Fruit fly (Drosophila melanogaster): ENCODE data around the gene wts.

wts gene

DNA sequence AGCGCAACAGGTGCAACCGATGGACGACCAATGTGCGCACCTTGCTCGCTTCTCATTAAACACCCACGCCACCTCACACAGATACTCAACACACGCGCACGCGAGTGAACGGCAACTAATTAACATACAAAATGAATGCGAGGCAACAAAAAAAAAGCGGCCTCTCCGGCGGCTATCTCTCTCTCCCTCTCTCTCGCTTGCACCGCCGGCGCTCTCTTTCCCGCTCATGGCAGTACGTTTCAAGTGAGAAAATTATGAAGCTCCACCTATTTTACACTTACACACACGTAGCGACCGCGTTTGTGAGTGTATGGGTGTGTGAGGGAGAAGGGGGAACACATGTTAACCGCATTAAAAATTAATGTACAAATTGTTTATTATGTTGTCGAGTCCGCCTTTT, 42.3 kb downstream of the wts start (continued):
- peak; percentile 68; the same call in 1 of the 3 replicates for TF ChIP-seq otp (GFP tag; IDR thresholded peaks at IDR 0.05)
- no peak for TF ChIP-seq knrl (GFP tag; IDR thresholded peaks at IDR 0.05; ENCODE audit: partially characterized antibody)
- TF ChIP-seq CG10565 (GFP tag; optimal IDR thresholded peaks at IDR 0.05), result no peak
- no peak for TF ChIP-seq Sry-δ (GFP tag; optimal IDR thresholded peaks at IDR 0.05)
- TF ChIP-seq crp (GFP tag; optimal IDR thresholded peaks at IDR 0.05), result no peak
- no peak for TF ChIP-seq sd (tag; optimal IDR thresholded peaks at IDR 0.05)
- TF ChIP-seq gce (GFP tag; IDR thresholded peaks at IDR 0.05), result no peak
- no peak for TF ChIP-seq CG30403 (GFP tag; optimal IDR thresholded peaks at IDR 0.05)
- no peak for TF ChIP-seq Myb (GFP tag; optimal IDR thresholded peaks at IDR 0.05)
- TF ChIP-seq mam (GFP tag; optimal IDR thresholded peaks at IDR 0.05), result no peak
- TF ChIP-seq Nf-YA (GFP tag; IDR thresholded peaks at IDR 0.05), result peak; percentile 69
- no peak for TF ChIP-seq tap (tag; optimal IDR thresholded peaks at IDR 0.05)
- no peak for TF ChIP-seq zf30C (GFP tag; optimal IDR thresholded peaks at IDR 0.05)
- TF ChIP-seq CG12769 (tag; optimal IDR thresholded peaks at IDR 0.05), result no peak
- TF ChIP-seq Atf6 (GFP tag; IDR thresholded peaks at IDR 0.05), result no peak
- no peak for TF ChIP-seq Atf-2 (GFP tag; optimal IDR thresholded peaks at IDR 0.05)
- no peak for TF ChIP-seq CG7357 (GFP tag; IDR thresholded peaks at IDR 0.05)
- TF ChIP-seq sqz (GFP tag; optimal IDR thresholded peaks at IDR 0.05), result peak; percentile 99
- no peak for TF ChIP-seq CG3407 (GFP tag; optimal IDR thresholded peaks at IDR 0.05)
- peak; percentile 97 for TF ChIP-seq cg (GFP tag; optimal IDR thresholded peaks at IDR 0.05)
- TF ChIP-seq caup (GFP tag; optimal IDR thresholded peaks at IDR 0.05; ENCODE audit: severe bottlenecking), result no peak
- no peak for TF ChIP-seq CG1024 (GFP tag; IDR thresholded peaks at IDR 0.05)
- TF ChIP-seq Mrtf (GFP tag; IDR thresholded peaks at IDR 0.05), result no peak
- no peak for TF ChIP-seq fd64A (GFP tag; optimal IDR thresholded peaks at IDR 0.05)
- peak in 1 of 3 experiments; percentile 6 for TF ChIP-seq Stat92E (GFP tag; optimal IDR thresholded peaks at IDR 0.05)
- no peak for TF ChIP-seq CG9609 (GFP tag; optimal IDR thresholded peaks at IDR 0.05)
- TF ChIP-seq Ssrp (tag; optimal IDR thresholded peaks at IDR 0.05), result no peak
- TF ChIP-seq HLH4C (GFP tag; IDR thresholded peaks at IDR 0.05; ENCODE audit: partially characterized antibody), result no peak
- TF ChIP-seq CG9727 (GFP tag; optimal IDR thresholded peaks at IDR 0.05), result no peak
- no peak for TF ChIP-seq NK7.1 (GFP tag; optimal IDR thresholded peaks at IDR 0.05)
- TF ChIP-seq Dip3 (GFP tag; optimal IDR thresholded peaks at IDR 0.05), result no peak
- TF ChIP-seq Rfx (GFP tag; IDR thresholded peaks at IDR 0.05), result no peak
- TF ChIP-seq CG15601 (tag; optimal IDR thresholded peaks at IDR 0.05), result no peak
- no peak for TF ChIP-seq NFAT (GFP tag; IDR thresholded peaks at IDR 0.05)
- no peak for TF ChIP-seq CG3847 (GFP tag; IDR thresholded peaks at IDR 0.05)
- no peak for TF ChIP-seq Six4 (GFP tag; optimal IDR thresholded peaks at IDR 0.05)
- TF ChIP-seq CG15479 (GFP tag; optimal IDR thresholded peaks at IDR 0.05), result peak; percentile 52
- TF ChIP-seq CG10274 (GFP tag; optimal IDR thresholded peaks at IDR 0.05), result no peak
- TF ChIP-seq sisA (GFP tag; IDR thresholded peaks at IDR 0.05), result no peak
- TF ChIP-seq CG11398 (GFP tag; optimal IDR thresholded peaks at IDR 0.05), result no peak
- TF ChIP-seq da (GFP tag; optimal IDR thresholded peaks at IDR 0.05), result no peak
- TF ChIP-seq eyg (GFP tag; optimal IDR thresholded peaks at IDR 0.05), result no peak
- TF ChIP-seq CG10147 (GFP tag; optimal IDR thresholded peaks at IDR 0.05), result no peak
- no peak for TF ChIP-seq gem (tag; optimal IDR thresholded peaks at IDR 0.05)
- no peak for TF ChIP-seq CG31365 (tag; optimal IDR thresholded peaks at IDR 0.05)
- peak; percentile 38 for TF ChIP-seq pros (GFP tag; optimal IDR thresholded peaks at IDR 0.05)
- TF ChIP-seq CG13775 (GFP tag; optimal IDR thresholded peaks at IDR 0.05), result no peak
- TF ChIP-seq CG12391 (tag; optimal IDR thresholded peaks at IDR 0.05), result no peak
- TF ChIP-seq CG3065 (GFP tag; optimal IDR thresholded peaks at IDR 0.05), result no peak
- TF ChIP-seq CG2129 (GFP tag; IDR thresholded peaks at IDR 0.05; ENCODE audit: partially characterized antibody), result no peak
- TF ChIP-seq Chrac-16 (GFP tag; optimal IDR thresholded peaks at IDR 0.05), result no peak

Data from whole organism, embryonic.